Worm (Caenorhabditis elegans) whole organism, late embryonic: ENCODE results near the gene Y39B6A.30.
A peak's percentile ranks its signal among the peaks of the same experiment; 100 is the strongest.

Experiments used
- C08G9.2 ChIP-seq: sonication (generic microtip); optimal IDR thresholded peaks from 2 replicates; lab custom pipeline; 2016; ENCODE audit warnings: mild to moderate bottlenecking, missing genetic modification characterization, moderate library complexity, missing compliant biosample characterization
- C38D4.7 ChIP-seq: fragments of 200-800 bp; sonication (Bioruptor generic); optimal IDR thresholded peaks from 2 replicates; lab custom pipeline; 2018; ENCODE audit warnings: mild to moderate bottlenecking, missing genetic modification characterization, moderate library complexity, missing compliant biosample characterization
- T23F11.4 ChIP-seq: fragments of 200-800 bp; sonication (Bioruptor generic); optimal IDR thresholded peaks from 2 replicates; lab custom pipeline; 2018; ENCODE audit warnings: mild to moderate bottlenecking, missing genetic modification characterization, missing compliant biosample characterization
- Y22D7AL.16 ChIP-seq: sonication (generic microtip); optimal IDR thresholded peaks from 2 replicates; lab custom pipeline; 2016; ENCODE audit warnings: missing genetic modification characterization, missing compliant biosample characterization
- ama-1 ChIP-seq: fragments of 150-350 bp; optimal IDR thresholded peaks from 2 replicates; lab custom pipeline; 2014
- ceh-19 ChIP-seq: fragments of 200-800 bp; sonication (Bioruptor generic); optimal IDR thresholded peaks from 2 replicates; lab custom pipeline; 2018; ENCODE audit warnings: mild to moderate bottlenecking, missing genetic modification characterization, missing compliant biosample characterization
- ceh-30 ChIP-seq: fragments of 150-350 bp; optimal IDR thresholded peaks from 2 replicates; lab custom pipeline; 2014; ENCODE audit warnings: missing biosample characterization, missing genetic modification characterization
- ceh-34 ChIP-seq: sonication (generic microtip); optimal IDR thresholded peaks from 2 replicates; lab custom pipeline; 2016; ENCODE audit warnings: mild to moderate bottlenecking, missing genetic modification characterization, missing compliant biosample characterization
- ceh-45 ChIP-seq: fragments of 200-800 bp; sonication (Bioruptor generic); IDR thresholded peaks from 2 replicates; pipeline ENCODE4 v1.3.6; 2022; ENCODE audit warnings: missing genetic modification reagents, missing genetic modification characterization, missing compliant biosample characterization
- ceh-9 ChIP-seq: sonication (generic microtip); optimal IDR thresholded peaks from 2 replicates; lab custom pipeline; 2016; ENCODE audit warnings: mild to moderate bottlenecking, missing genetic modification characterization, inconsistent platforms, missing compliant biosample characterization
- dmd-4 ChIP-seq: sonication (generic microtip); optimal IDR thresholded peaks from 2 replicates; lab custom pipeline; 2016; ENCODE audit warnings: borderline replicate concordance, missing genetic modification characterization, missing compliant biosample characterization
- elt-4 ChIP-seq: sonication (generic microtip); optimal IDR thresholded peaks from 2 replicates; lab custom pipeline; 2016; ENCODE audit warnings: missing genetic modification characterization, missing compliant biosample characterization
- fax-1 ChIP-seq: sonication (generic microtip); optimal IDR thresholded peaks from 2 replicates; lab custom pipeline; 2016; ENCODE audit warnings: missing genotype, missing genetic modification characterization, missing compliant biosample characterization
- fkh-10 ChIP-seq: fragments of 150-350 bp; optimal IDR thresholded peaks from 2 replicates; lab custom pipeline; 2014; ENCODE audit warnings: missing biosample characterization, missing genetic modification reagents, missing genetic modification characterization
- fkh-6 ChIP-seq: sonication (generic microtip); optimal IDR thresholded peaks from 2 replicates; lab custom pipeline; 2016; ENCODE audit warnings: missing genetic modification characterization, missing compliant biosample characterization
- gmeb-2 ChIP-seq: sonication (generic microtip); optimal IDR thresholded peaks from 2 replicates; lab custom pipeline; 2016; ENCODE audit warnings: missing genetic modification characterization, inconsistent platforms, missing compliant biosample characterization
- hlh-30 ChIP-seq: sonication (generic microtip); optimal IDR thresholded peaks from 2 replicates; lab custom pipeline; 2017; ENCODE audit warnings: antibody characterized with exemption, missing genetic modification characterization, missing compliant biosample characterization; ENCODE audit not compliant: insufficient read depth
- hlh-6 ChIP-seq: sonication (generic microtip); optimal IDR thresholded peaks from 2 replicates; lab custom pipeline; 2016; ENCODE audit warnings: missing genotype, missing genetic modification characterization, missing compliant biosample characterization
- lin-11 ChIP-seq: fragments of 200-800 bp; sonication (Bioruptor generic); optimal IDR thresholded peaks from 2 replicates; lab custom pipeline; 2018; ENCODE audit warnings: mild to moderate bottlenecking, missing genetic modification characterization, missing compliant biosample characterization
- madf-2 ChIP-seq: sonication (generic microtip); optimal IDR thresholded peaks from 2 replicates; lab custom pipeline; 2017; ENCODE audit warnings: missing genetic modification characterization, missing compliant biosample characterization
- nfya-1 ChIP-seq: sonication (generic microtip); optimal IDR thresholded peaks from 2 replicates; lab custom pipeline; 2017; ENCODE audit warnings: missing genetic modification characterization, mild to moderate bottlenecking, missing compliant biosample characterization, antibody characterized with exemption, moderate library complexity
- nhr-11 ChIP-seq: fragments of 150-350 bp; optimal IDR thresholded peaks from 2 replicates; lab custom pipeline; 2014; ENCODE audit warnings: missing biosample characterization, missing genetic modification characterization
- odd-2 ChIP-seq: sonication (generic microtip); optimal IDR thresholded peaks from 2 replicates; lab custom pipeline; 2017; ENCODE audit warnings: antibody characterized with exemption, mild to moderate bottlenecking, missing genetic modification characterization, missing compliant biosample characterization
- pag-3 ChIP-seq: sonication (generic microtip); optimal IDR thresholded peaks from 2 replicates; lab custom pipeline; 2016; ENCODE audit warnings: missing compliant biosample characterization, missing genetic modification characterization, borderline replicate concordance
- pax-1 ChIP-seq: fragments of 150-350 bp; optimal IDR thresholded peaks from 2 replicates; lab custom pipeline; 2014; ENCODE audit warnings: missing biosample characterization, missing genetic modification characterization
- pha-2 ChIP-seq: sonication (generic microtip); optimal IDR thresholded peaks from 2 replicates; lab custom pipeline; 2017; ENCODE audit warnings: mild to moderate bottlenecking, missing genetic modification characterization, missing compliant biosample characterization
- pha-4 ChIP-seq: fragments of 150-350 bp; optimal IDR thresholded peaks from 2 replicates; lab custom pipeline; 2018; ENCODE audit warnings: missing biosample characterization, missing genetic modification reagents, missing genetic modification characterization
- pros-1 ChIP-seq: fragments of 150-350 bp; optimal IDR thresholded peaks from 2 replicates; lab custom pipeline; 2014; ENCODE audit warnings: missing biosample characterization, missing genetic modification reagents, missing genetic modification characterization
- ref-2 ChIP-seq: sonication (generic microtip); optimal IDR thresholded peaks from 2 replicates; lab custom pipeline; 2016; ENCODE audit warnings: missing genetic modification characterization, missing compliant biosample characterization
- rnt-1 ChIP-seq: sonication (generic microtip); optimal IDR thresholded peaks from 2 replicates; lab custom pipeline; 2016; ENCODE audit warnings: missing genetic modification characterization, missing compliant biosample characterization
- sox-2 ChIP-seq: fragments of 200-800 bp; sonication (Bioruptor generic); IDR thresholded peaks from 2 replicates; pipeline ENCODE4 v1.3.6; 2022; ENCODE audit warnings: missing genetic modification reagents, missing genetic modification characterization, missing compliant biosample characterization
- sox-4 ChIP-seq: sonication (generic microtip); optimal IDR thresholded peaks from 2 replicates; lab custom pipeline; 2017; ENCODE audit warnings: mild to moderate bottlenecking, missing genetic modification characterization, inconsistent platforms, missing compliant biosample characterization
- syd-9 ChIP-seq: sonication (generic microtip); optimal IDR thresholded peaks from 2 replicates; lab custom pipeline; 2016; ENCODE audit warnings: mild to moderate bottlenecking, missing genetic modification characterization, moderate library complexity, missing compliant biosample characterization
- tbx-2 ChIP-seq: sonication (generic microtip); optimal IDR thresholded peaks from 2 replicates; lab custom pipeline; 2016; ENCODE audit warnings: missing genetic modification characterization, missing compliant biosample characterization
- tbx-7 ChIP-seq: sonication (generic microtip); optimal IDR thresholded peaks from 2 replicates; lab custom pipeline; 2016; ENCODE audit warnings: missing genotype, missing genetic modification characterization, missing compliant biosample characterization
- unc-3 ChIP-seq, 2 experiments: fragments of 200-800 bp in 1 of 2; sonication (Bioruptor generic) in 1 of 2; sonication (generic microtip) in 1 of 2; conservative IDR thresholded peaks in 1 of 2; optimal IDR thresholded peaks in 1 of 2; 2 replicates each; pipeline versions ENCODE4 v1.3.6 to Lab custom; 2016 to 2022; ENCODE audit warnings: missing compliant biosample characterization in 2 of 2, missing genetic modification characterization in 2 of 2, missing genetic modification reagents in 1 of 2
- unc-42 ChIP-seq: sonication (generic microtip); optimal IDR thresholded peaks from 2 replicates; lab custom pipeline; 2016; ENCODE audit warnings: missing genotype, missing genetic modification characterization, missing compliant biosample characterization
- zip-5 ChIP-seq: sonication (generic microtip); optimal IDR thresholded peaks from 2 replicates; lab custom pipeline; 2016; ENCODE audit warnings: missing genetic modification characterization, missing compliant biosample characterization
- ztf-16 ChIP-seq: sonication (generic microtip); optimal IDR thresholded peaks from 2 replicates; lab custom pipeline; 2017; ENCODE audit warnings: missing genetic modification characterization, missing compliant biosample characterization

Y39B6A.30 gene

ce11 chrV:18967479-18968056 lies 46.8 kb upstream of the Y39B6A.30 start, which contains the start of gene Y39B6A.43 (continued):
- TF ChIP-seq fkh-10 (peak; percentile 49), ceh-45 (GFP tag; lab: Robert Waterston, UW) (no peak), T23F11.4 (GFP tag; lab: Kevin White, UChicago) (no peak), odd-2 (tag; lab: Kevin White, UChicago) (no peak), hlh-6 (tag; lab: Kevin White, UChicago) (no peak), C38D4.7 (GFP tag; lab: Kevin White, UChicago) (no peak), elt-4 (tag; lab: Kevin White, UChicago) (no peak), unc-42 (tag; lab: Kevin White, UChicago) (peak; percentile 63), pros-1 (peak; percentile 35), sox-4 (tag; lab: Kevin White, UChicago) (no peak), Y22D7AL.16 (tag; lab: Kevin White, UChicago) (no peak), pha-4 (no peak), sox-2 (GFP tag; lab: Robert Waterston, UW) (no peak), ztf-16 (tag; lab: Kevin White, UChicago) (peak; percentile 87), rnt-1 (tag; lab: Kevin White, UChicago) (peak; percentile 79), nfya-1 (tag; lab: Kevin White, UChicago) (peak; percentile 89), ref-2 (tag; lab: Kevin White, UChicago) (peak; percentile 72), dmd-4 (tag; lab: Kevin White, UChicago) (no peak), pag-3 (no peak)
- TF ChIP-seq, all 69 proteins: peak for 27

- TF ChIP-seq pha-2 (tag; lab: Kevin White, UChicago), result no peak
- TF ChIP-seq sox-4 (tag; lab: Kevin White, UChicago), result no peak
- no peak for TF ChIP-seq gmeb-2 (tag; lab: Kevin White, UChicago)
- no peak for TF ChIP-seq nfya-1 (tag; lab: Kevin White, UChicago)
- TF ChIP-seq ama-1 (lab: Kevin White, UChicago), result no peak
- no peak for TF ChIP-seq pax-1 (tag; lab: Kevin White, UChicago)
- TF ChIP-seq ceh-19 (GFP tag; lab: Kevin White, UChicago), result no peak
- no peak for TF ChIP-seq ref-2 (tag; lab: Kevin White, UChicago)
- TF ChIP-seq tbx-2 (tag; lab: Kevin White, UChicago), result no peak
- TF ChIP-seq C08G9.2 (tag; lab: Kevin White, UChicago), result no peak
- no peak for TF ChIP-seq ceh-30
- no peak for TF ChIP-seq hlh-30
- no peak for TF ChIP-seq pha-4
- no peak for TF ChIP-seq lin-11 (tag; lab: Kevin White, UChicago)
- no peak for TF ChIP-seq fkh-6
- TF ChIP-seq unc-3 (GFP tag; conservative IDR thresholded peaks at IDR 0.05; lab: Robert Waterston, UW), result no peak
- TF ChIP-seq unc-3 (tag; optimal IDR thresholded peaks at IDR 0.05; lab: Kevin White, UChicago), result no peak
- TF ChIP-seq ceh-34 (tag; lab: Kevin White, UChicago), result no peak
These were observed 44.7 kb upstream of the Y39B6A.30 start, which contains the start of gene Y39B6A.42 for ce11 chrV:18969590-18970105. Y39B6A.42 (minus strand) TSS chrV:18969640.

- TF ChIP-seq C08G9.2 (tag; lab: Kevin White, UChicago) (no peak), zip-5 (tag; lab: Kevin White, UChicago) (no peak), hlh-6 (tag; lab: Kevin White, UChicago) (no peak), sox-4 (tag; lab: Kevin White, UChicago) (no peak), nhr-11 (tag; lab: Kevin White, UChicago) (no peak), ceh-9 (tag; lab: Kevin White, UChicago) (no peak)
These were observed 37.8 kb upstream of the Y39B6A.30 start for ce11 chrV:18976539-18976938.

ce11 chrV:18977876-18978275 lies 36.5 kb upstream of the Y39B6A.30 start, which contains the start of gene Y39B6A.41:
Y39B6A.41 (minus strand) TSS chrV:18977976.
- TF ChIP-seq fax-1 (no peak), fkh-10 (no peak), unc-3 (GFP tag; conservative IDR thresholded peaks at IDR 0.05; lab: Robert Waterston, UW) (no peak), unc-3 (tag; optimal IDR thresholded peaks at IDR 0.05; lab: Kevin White, UChicago) (no peak), T23F11.4 (GFP tag; lab: Kevin White, UChicago) (no peak), odd-2 (tag; lab: Kevin White, UChicago) (no peak), C38D4.7 (GFP tag; lab: Kevin White, UChicago) (no peak), pha-2 (tag; lab: Kevin White, UChicago) (no peak), tbx-7 (no peak), ceh-19 (GFP tag; lab: Kevin White, UChicago) (no peak), sox-2 (GFP tag; lab: Robert Waterston, UW) (no peak), ceh-30 (no peak), madf-2 (tag; lab: Kevin White, UChicago) (no peak), syd-9 (no peak)
